Fruit fly (Drosophila melanogaster) whole organism, pupa: ENCODE measurements around the gene CG12814.

Experiments used
- CG10348 ChIP-seq: fragments of 200-800 bp; sonication (Bioruptor generic); IDR thresholded peaks from 2 replicates; pipeline ENCODE4 v1.3.6; 2022; ENCODE audit warnings: missing biosample characterization, missing genetic modification characterization
- CG12605 ChIP-seq: fragments of 200-800 bp; sonication (Bioruptor generic); IDR thresholded peaks from 2 replicates; pipeline ENCODE4 v1.3.6; 2022; ENCODE audit warnings: missing biosample characterization, missing genetic modification characterization
- CG13204 ChIP-seq: fragments of 200-800 bp; sonication (Bioruptor generic); optimal IDR thresholded peaks from 2 replicates; lab custom pipeline; 2018; ENCODE audit warnings: missing biosample characterization, mild to moderate bottlenecking, missing genetic modification characterization, moderate library complexity
- CG14655 ChIP-seq: fragments of 200-800 bp; sonication (Bioruptor generic); optimal IDR thresholded peaks from 3 replicates; lab custom pipeline; 2017; ENCODE audit warnings: mild to moderate bottlenecking, missing biosample characterization, missing genetic modification reagents, missing genetic modification characterization
- CG15710 ChIP-seq: fragments of 200-800 bp; sonication (Bioruptor generic); optimal IDR thresholded peaks from 2 replicates; lab custom pipeline; 2018; ENCODE audit warnings: missing biosample characterization, mild to moderate bottlenecking, missing genetic modification characterization, moderate library complexity
- CG17806 ChIP-seq: fragments of 200-800 bp; sonication (Bioruptor generic); optimal IDR thresholded peaks from 2 replicates; lab custom pipeline; 2018; ENCODE audit warnings: missing biosample characterization, mild to moderate bottlenecking, missing genetic modification characterization, moderate library complexity
- CG32121 ChIP-seq: fragments of 200-800 bp; sonication (Bioruptor generic); IDR thresholded peaks from 2 replicates; pipeline ENCODE4 v1.3.6; 2022; ENCODE audit warnings: missing biosample characterization, missing genetic modification characterization
- CG34367 ChIP-seq: fragments of 200-800 bp; sonication (Bioruptor generic); optimal IDR thresholded peaks from 2 replicates; lab custom pipeline; 2018; ENCODE audit warnings: missing biosample characterization, mild to moderate bottlenecking, missing genetic modification characterization
- CG4496 ChIP-seq: fragments of 200-800 bp; sonication (Bioruptor generic); IDR thresholded peaks from 3 replicates; pipeline ENCODE4 v1.3.6; 2022; ENCODE audit warnings: missing biosample characterization, missing genetic modification characterization
- CG8159 ChIP-seq: fragments of 200-800 bp; sonication (Bioruptor generic); optimal IDR thresholded peaks from 3 replicates; lab custom pipeline; 2018; ENCODE audit warnings: missing biosample characterization, mild to moderate bottlenecking, missing genetic modification characterization, moderate library complexity
- CG8301 ChIP-seq: fragments of 200-800 bp; sonication (Bioruptor generic); optimal IDR thresholded peaks from 2 replicates; lab custom pipeline; 2018; ENCODE audit warnings: missing biosample characterization, mild to moderate bottlenecking, missing genetic modification characterization
- CG9948 ChIP-seq: fragments of 200-800 bp; sonication (Bioruptor generic); optimal IDR thresholded peaks from 2 replicates; lab custom pipeline; 2018; ENCODE audit warnings: missing biosample characterization, mild to moderate bottlenecking, missing genetic modification characterization, moderate library complexity
- D1 ChIP-seq: fragments of 200-800 bp; sonication (Bioruptor generic); optimal IDR thresholded peaks from 2 replicates; lab custom pipeline; 2018; ENCODE audit warnings: missing biosample characterization, mild to moderate bottlenecking, missing genetic modification characterization, moderate library complexity
- EcR ChIP-seq: fragments of 200-800 bp; sonication (Bioruptor generic); optimal IDR thresholded peaks from 3 replicates; lab custom pipeline; 2019; ENCODE audit warnings: missing biosample characterization, missing genetic modification characterization, mild to moderate bottlenecking, moderate library complexity, missing genetic modification reagents
- Ets98B ChIP-seq: fragments of 200-800 bp; sonication (Bioruptor generic); IDR thresholded peaks from 2 replicates; pipeline ENCODE4 v1.3.6; 2022; ENCODE audit warnings: missing biosample characterization, missing genetic modification characterization
- Pif1A ChIP-seq: fragments of 200-800 bp; sonication (Bioruptor generic); optimal IDR thresholded peaks from 3 replicates; lab custom pipeline; 2016; ENCODE audit warnings: missing biosample characterization, missing genetic modification characterization
- Pif1B ChIP-seq: fragments of 200-800 bp; sonication (Bioruptor generic); optimal IDR thresholded peaks from 3 replicates; lab custom pipeline; 2016; ENCODE audit warnings: missing biosample characterization, missing genetic modification characterization
- Snoo ChIP-seq: fragments of 200-800 bp; sonication (Bioruptor generic); optimal IDR thresholded peaks from 3 replicates; lab custom pipeline; 2017; ENCODE audit warnings: missing biosample characterization, mild to moderate bottlenecking, missing genetic modification characterization, inconsistent platforms
- fd96Ca ChIP-seq: fragments of 200-800 bp; sonication (Bioruptor generic); IDR thresholded peaks from 3 replicates; pipeline ENCODE4 v1.3.6; 2022; ENCODE audit warnings: missing biosample characterization, missing genetic modification characterization
- gl ChIP-seq: fragments of 200-800 bp; sonication (Bioruptor generic); optimal IDR thresholded peaks from 2 replicates; lab custom pipeline; 2018; ENCODE audit warnings: missing biosample characterization, mild to moderate bottlenecking, missing genetic modification characterization
- rn ChIP-seq: fragments of 200-800 bp; sonication (Bioruptor generic); IDR thresholded peaks from 2 replicates; pipeline ENCODE4 v1.3.6; 2022; ENCODE audit warnings: missing biosample characterization, missing genetic modification characterization

CG12814 gene

DNA sequence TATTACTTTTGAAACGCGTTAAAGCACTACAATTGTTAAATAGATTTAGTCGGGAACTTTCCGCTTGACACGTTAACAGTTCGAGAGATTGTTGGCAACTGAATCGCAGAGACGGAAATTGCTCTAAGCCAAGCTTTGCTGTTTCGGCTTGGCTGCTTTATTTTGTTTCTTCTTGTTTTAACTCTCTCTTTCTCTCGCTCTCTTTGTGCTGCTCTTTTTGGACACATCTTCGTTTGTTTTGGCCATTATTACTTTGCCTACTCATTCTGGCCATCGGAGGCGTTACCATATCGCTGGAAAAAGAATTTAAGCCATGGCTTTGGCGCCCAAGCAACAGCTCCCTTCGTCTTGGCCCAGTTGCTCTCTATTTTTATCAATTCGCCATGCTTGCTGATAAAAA, at the start of gene CG12814:
Gene CG12814, minus strand, starts transcription at position 84 of the 400 bp plus-strand sequence.
- TF ChIP-seq fd96Ca (GFP tag; lab: Robert Waterston, UW): no peak; the same call in 2 of the 3 replicates
- peak; percentile 52 for TF ChIP-seq CG17806 (tag; lab: Kevin White, UChicago)
- no peak for TF ChIP-seq Pif1B (GFP tag; lab: Kevin White, UChicago)
- peak; percentile 69; the same call in 2 of the 3 replicates for TF ChIP-seq CG4496
- peak; percentile 86 for TF ChIP-seq gl
- TF ChIP-seq Snoo (tag; lab: Kevin White, UChicago): peak; percentile 48
- peak; percentile 41 for TF ChIP-seq CG15710 (tag; lab: Kevin White, UChicago)
- TF ChIP-seq CG10348 (GFP tag; lab: Robert Waterston, UW): no peak
- peak; percentile 86 for TF ChIP-seq CG12605 (GFP tag; lab: Robert Waterston, UW)
- peak; percentile 60 for TF ChIP-seq CG13204
- TF ChIP-seq D1 (tag; lab: Kevin White, UChicago): peak; percentile 71
- peak; percentile 33 for TF ChIP-seq CG9948 (tag; lab: Kevin White, UChicago)
- peak; percentile 47 for TF ChIP-seq EcR (GFP tag; lab: Kevin White, UChicago)
- peak; percentile 13; the same call in 1 of the 2 replicates for TF ChIP-seq CG32121
- TF ChIP-seq Ets98B (GFP tag; lab: Robert Waterston, UW): peak; percentile 79
- no peak for TF ChIP-seq Pif1A (GFP tag; lab: Kevin White, UChicago)
- peak; percentile 19 for TF ChIP-seq CG8159 (tag; lab: Kevin White, UChicago)
- TF ChIP-seq CG34367 (tag; lab: Kevin White, UChicago): peak; percentile 51
- TF ChIP-seq rn (GFP tag; lab: Robert Waterston, UW): peak; percentile 11; the same call in 1 of the 2 replicates
- TF ChIP-seq CG8301 (tag; lab: Kevin White, UChicago): no peak
- TF ChIP-seq CG14655 (GFP tag; lab: Kevin White, UChicago): no peak

DNA sequence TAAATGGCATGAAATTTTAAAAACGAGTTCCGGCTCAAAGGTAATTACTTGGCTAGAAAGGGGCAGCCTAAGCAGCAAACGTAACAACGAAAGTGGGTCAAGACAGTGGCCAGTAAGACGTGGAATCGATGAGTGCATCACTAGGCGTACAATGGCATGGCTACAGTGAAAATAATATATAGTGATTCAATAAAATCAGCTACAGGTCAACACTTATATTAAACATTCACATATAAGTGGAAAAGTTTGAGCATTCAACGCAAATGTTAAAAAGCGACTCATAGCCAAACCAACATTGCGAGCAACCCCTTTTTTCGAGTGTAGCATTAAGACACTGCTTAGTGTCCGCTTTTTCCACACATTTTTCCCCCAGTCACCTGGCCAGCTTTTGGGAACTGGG, 38.6 kb upstream of the CG12814 start:
- TF ChIP-seq rn (GFP tag; lab: Robert Waterston, UW): no peak
- TF ChIP-seq fd96Ca (GFP tag; lab: Robert Waterston, UW): 0 out of 3 replicates have a peak, but pooled peaks have one; percentile 46
- TF ChIP-seq, all 21 proteins: peak for 1

DNA sequence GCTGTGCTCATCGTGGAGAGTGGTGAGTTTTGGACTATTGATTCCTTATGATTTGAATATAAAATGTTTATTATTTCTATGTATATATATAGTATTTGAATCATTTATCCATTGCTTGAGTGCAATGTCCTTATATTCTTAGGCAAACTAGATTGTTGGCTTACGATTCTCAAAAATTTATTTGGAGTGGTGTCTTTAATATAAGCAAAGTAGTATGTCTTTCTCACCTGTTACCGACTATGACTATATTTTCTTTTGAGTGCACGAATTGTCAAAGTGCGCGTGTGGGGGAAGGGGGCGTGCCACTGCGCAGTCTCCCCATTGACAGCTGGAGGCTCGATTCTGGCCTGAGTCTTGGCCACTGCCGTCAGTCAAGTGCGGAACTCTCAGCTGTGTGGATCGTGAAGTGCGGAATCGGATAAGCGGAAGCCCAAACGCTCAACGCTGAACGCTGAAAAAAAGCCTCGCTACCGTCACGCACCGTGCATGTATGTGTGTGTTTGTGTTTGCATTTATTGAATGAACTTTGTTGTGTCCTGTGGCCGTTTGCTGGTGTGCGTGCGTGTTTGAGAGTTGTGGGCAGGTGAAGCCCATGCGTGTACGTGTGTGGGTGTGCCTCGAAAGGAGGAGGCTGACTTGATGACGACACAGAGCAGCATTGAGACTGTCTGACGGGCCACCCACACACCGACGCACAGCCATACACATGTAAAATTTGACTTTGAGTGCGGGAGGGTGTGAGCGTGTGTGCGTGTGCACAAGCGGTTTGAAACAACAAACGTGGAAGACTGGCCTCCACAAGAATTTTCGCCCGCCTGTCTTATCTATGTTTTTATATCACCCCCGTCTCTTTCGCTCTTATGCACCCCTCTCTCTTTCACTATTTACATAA, 37.0 kb upstream of the CG12814 start:
- TF ChIP-seq CG32121 (no peak), CG12605 (GFP tag; lab: Robert Waterston, UW) (no peak), CG13204 (peak; percentile 19)

DNA sequence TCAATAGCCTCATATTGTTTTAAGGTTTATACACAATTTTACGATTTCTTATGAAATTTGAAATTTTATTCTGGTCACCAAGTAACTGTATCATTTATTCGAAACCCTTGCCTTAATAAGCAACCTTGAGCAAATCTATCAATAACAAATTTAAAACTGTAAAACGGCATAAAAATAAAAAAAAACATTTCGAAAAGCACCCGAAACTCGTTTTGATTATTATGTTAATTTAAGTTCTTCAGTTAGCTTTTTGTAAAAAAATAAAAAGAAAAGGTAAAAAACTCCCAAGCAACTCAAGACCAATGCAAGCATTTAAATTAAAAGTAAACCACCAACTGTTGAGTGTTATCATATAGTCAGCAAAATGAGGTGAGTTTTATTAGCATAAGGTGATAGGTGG, 36.0 kb upstream of the CG12814 start, which contains the start of gene CG42795:
Gene CG42795, plus strand, starts transcription at position 301 of the 400 bp plus-strand sequence.
- no peak for TF ChIP-seq Snoo (tag; lab: Kevin White, UChicago)
- no peak for TF ChIP-seq CG9948 (tag; lab: Kevin White, UChicago)
- TF ChIP-seq CG34367 (tag; lab: Kevin White, UChicago): no peak
- TF ChIP-seq rn (GFP tag; lab: Robert Waterston, UW): no peak
- no peak for TF ChIP-seq CG14655 (GFP tag; lab: Kevin White, UChicago)
- no peak for TF ChIP-seq CG13204
- no peak for TF ChIP-seq CG15710 (tag; lab: Kevin White, UChicago)
- TF ChIP-seq CG4496: no peak
- no peak for TF ChIP-seq CG12605 (GFP tag; lab: Robert Waterston, UW)
- TF ChIP-seq EcR (GFP tag; lab: Kevin White, UChicago): no peak
- no peak for TF ChIP-seq Pif1A (GFP tag; lab: Kevin White, UChicago)
- TF ChIP-seq Pif1B (GFP tag; lab: Kevin White, UChicago): no peak
- TF ChIP-seq CG8301 (tag; lab: Kevin White, UChicago): no peak
- TF ChIP-seq D1 (tag; lab: Kevin White, UChicago): no peak
- no peak for TF ChIP-seq CG17806 (tag; lab: Kevin White, UChicago)

DNA sequence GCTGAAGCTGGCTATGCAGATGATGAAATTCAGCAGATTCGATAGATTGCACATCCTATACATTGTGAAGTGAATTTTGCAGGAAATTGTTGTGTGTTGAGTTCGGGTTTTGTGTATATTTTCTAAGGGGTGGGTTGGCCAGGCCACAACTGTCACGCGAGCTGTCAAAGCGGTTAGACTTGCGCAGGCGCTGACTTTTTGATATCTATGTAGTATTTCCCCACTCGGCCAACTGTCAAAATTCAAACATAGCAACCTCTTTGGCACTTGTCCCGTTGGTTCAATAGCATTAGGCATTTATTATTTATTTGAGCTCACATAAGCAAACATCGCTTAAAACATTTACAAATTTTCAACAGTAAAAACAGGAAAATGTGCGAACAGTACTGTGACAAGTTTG, 35.2 kb upstream of the CG12814 start, which contains the start of the genes CG12817 and CG34107:
Gene CG12817, minus strand, starts transcription at position 132 of the 400 bp plus-strand sequence.
Gene CG34107, plus strand, starts transcription at position 316 of the 400 bp plus-strand sequence.
- TF ChIP-seq CG12605 (GFP tag; lab: Robert Waterston, UW): no peak
- TF ChIP-seq rn (GFP tag; lab: Robert Waterston, UW): no peak
- TF ChIP-seq CG4496: no peak
- no peak for TF ChIP-seq CG14655 (GFP tag; lab: Kevin White, UChicago)
- no peak for TF ChIP-seq CG34367 (tag; lab: Kevin White, UChicago)
- no peak for TF ChIP-seq gl
- no peak for TF ChIP-seq Pif1B (GFP tag; lab: Kevin White, UChicago)
- no peak for TF ChIP-seq CG17806 (tag; lab: Kevin White, UChicago)
- TF ChIP-seq CG10348 (GFP tag; lab: Robert Waterston, UW): no peak
- TF ChIP-seq Ets98B (GFP tag; lab: Robert Waterston, UW): no peak
- no peak for TF ChIP-seq CG8301 (tag; lab: Kevin White, UChicago)
- TF ChIP-seq CG15710 (tag; lab: Kevin White, UChicago): no peak
- TF ChIP-seq CG13204: no peak
- no peak for TF ChIP-seq CG9948 (tag; lab: Kevin White, UChicago)
- TF ChIP-seq Snoo (tag; lab: Kevin White, UChicago): no peak
- TF ChIP-seq D1 (tag; lab: Kevin White, UChicago): no peak
- TF ChIP-seq fd96Ca (GFP tag; lab: Robert Waterston, UW): no peak
- TF ChIP-seq CG8159 (tag; lab: Kevin White, UChicago): no peak
- no peak for TF ChIP-seq EcR (GFP tag; lab: Kevin White, UChicago)
